Worm (Caenorhabditis elegans) whole organism, mixed stage, embryonic: ENCODE measurements around the gene C42D4.3.

ENCODE experiments used
- M03D4.4 ChIP-seq: sonication (generic microtip); optimal IDR thresholded peaks from 2 replicates; lab custom pipeline; 2017; ENCODE audit warnings: mild to moderate bottlenecking, missing genetic modification characterization, missing compliant biosample characterization
- bed-3 ChIP-seq: fragments of 200-800 bp; sonication (Bioruptor generic); optimal IDR thresholded peaks from 3 replicates; lab custom pipeline; 2018; ENCODE audit warnings: mild to moderate bottlenecking, missing genetic modification characterization, moderate library complexity, missing compliant biosample characterization
- blmp-1 ChIP-seq: fragments of 150-350 bp; optimal IDR thresholded peaks from 2 replicates; lab custom pipeline; 2014; ENCODE audit warnings: missing biosample characterization, missing genetic modification characterization
- ceh-39 ChIP-seq: fragments of 150-350 bp; optimal IDR thresholded peaks from 2 replicates; lab custom pipeline; 2014; ENCODE audit warnings: missing biosample characterization, missing genetic modification characterization
- ceh-43 ChIP-seq: fragments of 200-800 bp; sonication (Bioruptor generic); optimal IDR thresholded peaks from 2 replicates; lab custom pipeline; 2018; ENCODE audit warnings: mild to moderate bottlenecking, missing genetic modification characterization, moderate library complexity, missing compliant biosample characterization
- ceh-83 ChIP-seq: fragments of 200-800 bp; sonication (Bioruptor generic); optimal IDR thresholded peaks from 2 replicates; lab custom pipeline; 2018; ENCODE audit warnings: mild to moderate bottlenecking, missing genetic modification characterization, missing compliant biosample characterization
- ces-1 ChIP-seq: fragments of 150-350 bp; optimal IDR thresholded peaks from 2 replicates; lab custom pipeline; 2014; ENCODE audit warnings: missing biosample characterization, missing genetic modification reagents, missing genetic modification characterization
- cnd-1 ChIP-seq: fragments of 200-800 bp; sonication (Bioruptor generic); optimal IDR thresholded peaks from 2 replicates; lab custom pipeline; 2018; ENCODE audit warnings: mild to moderate bottlenecking, missing genetic modification characterization, missing compliant biosample characterization
- elt-1 ChIP-seq: sonication (generic microtip); optimal IDR thresholded peaks from 2 replicates; lab custom pipeline; 2017; ENCODE audit warnings: missing genetic modification characterization, mild to moderate bottlenecking, missing compliant biosample characterization, antibody characterized with exemption, moderate library complexity, borderline replicate concordance; ENCODE audit not compliant: insufficient read depth
- elt-3 ChIP-seq: fragments of 150-350 bp; optimal IDR thresholded peaks from 2 replicates; lab custom pipeline; 2014; ENCODE audit warnings: missing biosample characterization, missing genetic modification characterization
- flh-1 ChIP-seq: fragments of 200-800 bp; sonication (Bioruptor generic); optimal IDR thresholded peaks from 2 replicates; lab custom pipeline; 2018; ENCODE audit warnings: mild to moderate bottlenecking, missing genetic modification characterization, moderate library complexity, missing compliant biosample characterization
- ham-2 ChIP-seq: fragments of 200-800 bp; sonication (Bioruptor generic); optimal IDR thresholded peaks from 2 replicates; lab custom pipeline; 2018; ENCODE audit warnings: mild to moderate bottlenecking, missing genetic modification characterization, missing compliant biosample characterization
- hlh-1 ChIP-seq: fragments of 150-350 bp; optimal IDR thresholded peaks from 2 replicates; lab custom pipeline; 2014; ENCODE audit warnings: missing biosample characterization, missing genetic modification reagents, missing genetic modification characterization
- lin-13 ChIP-seq: fragments of 150-350 bp; optimal IDR thresholded peaks from 2 replicates; lab custom pipeline; 2014; ENCODE audit warnings: missing biosample characterization, missing genetic modification characterization
- lsy-2 ChIP-seq: fragments of 150-350 bp; optimal IDR thresholded peaks from 2 replicates; lab custom pipeline; 2014; ENCODE audit warnings: missing biosample characterization, missing genetic modification characterization
- mab-5 ChIP-seq: fragments of 150-350 bp; optimal IDR thresholded peaks from 2 replicates; lab custom pipeline; 2014; ENCODE audit warnings: missing biosample characterization, missing genetic modification characterization
- mep-1 ChIP-seq: fragments of 150-350 bp; optimal IDR thresholded peaks from 2 replicates; lab custom pipeline; 2017; ENCODE audit warnings: missing biosample characterization, missing genetic modification reagents, missing genetic modification characterization, inconsistent platforms
- mls-2 ChIP-seq: sonication (generic microtip); optimal IDR thresholded peaks from 2 replicates; lab custom pipeline; 2016; ENCODE audit warnings: mild to moderate bottlenecking, missing genetic modification characterization, moderate library complexity, missing compliant biosample characterization
- nhr-12 ChIP-seq: fragments of 150-350 bp; optimal IDR thresholded peaks from 2 replicates; lab custom pipeline; 2014; ENCODE audit warnings: missing biosample characterization, missing genetic modification characterization
- nhr-2 ChIP-seq: fragments of 150-350 bp; optimal IDR thresholded peaks from 2 replicates; lab custom pipeline; 2014; ENCODE audit warnings: missing biosample characterization, missing genetic modification characterization
- nhr-28 ChIP-seq: fragments of 150-350 bp; optimal IDR thresholded peaks from 2 replicates; lab custom pipeline; 2014; ENCODE audit warnings: missing biosample characterization, missing genetic modification characterization
- snpc-4 ChIP-seq: fragments of 150-350 bp; optimal IDR thresholded peaks from 2 replicates; lab custom pipeline; 2014; ENCODE audit warnings: missing biosample characterization, missing genetic modification characterization
- tbx-8 ChIP-seq: fragments of 200-800 bp; sonication (Bioruptor generic); optimal IDR thresholded peaks from 2 replicates; lab custom pipeline; 2018; ENCODE audit warnings: mild to moderate bottlenecking, missing genetic modification characterization, moderate library complexity, missing compliant biosample characterization
- unc-120 ChIP-seq: sonication (generic microtip); optimal IDR thresholded peaks from 2 replicates; lab custom pipeline; 2017; ENCODE audit warnings: missing genetic modification characterization, missing compliant biosample characterization; ENCODE audit not compliant: poor library complexity, severe bottlenecking
- unc-39 ChIP-seq: fragments of 150-350 bp; optimal IDR thresholded peaks from 2 replicates; lab custom pipeline; 2014; ENCODE audit warnings: missing biosample characterization, missing genetic modification characterization
- unc-62 ChIP-seq: fragments of 150-350 bp; optimal IDR thresholded peaks from 2 replicates; lab custom pipeline; 2014; ENCODE audit warnings: missing biosample characterization, missing genetic modification reagents, missing genetic modification characterization
- zip-8 ChIP-seq: fragments of 150-350 bp; optimal IDR thresholded peaks from 2 replicates; lab custom pipeline; 2014; ENCODE audit warnings: missing biosample characterization, missing genetic modification characterization
- ztf-11 ChIP-seq: fragments of 150-350 bp; optimal IDR thresholded peaks from 2 replicates; lab custom pipeline; 2014; ENCODE audit warnings: missing biosample characterization, missing genetic modification characterization

C42D4.3 gene

DNA sequence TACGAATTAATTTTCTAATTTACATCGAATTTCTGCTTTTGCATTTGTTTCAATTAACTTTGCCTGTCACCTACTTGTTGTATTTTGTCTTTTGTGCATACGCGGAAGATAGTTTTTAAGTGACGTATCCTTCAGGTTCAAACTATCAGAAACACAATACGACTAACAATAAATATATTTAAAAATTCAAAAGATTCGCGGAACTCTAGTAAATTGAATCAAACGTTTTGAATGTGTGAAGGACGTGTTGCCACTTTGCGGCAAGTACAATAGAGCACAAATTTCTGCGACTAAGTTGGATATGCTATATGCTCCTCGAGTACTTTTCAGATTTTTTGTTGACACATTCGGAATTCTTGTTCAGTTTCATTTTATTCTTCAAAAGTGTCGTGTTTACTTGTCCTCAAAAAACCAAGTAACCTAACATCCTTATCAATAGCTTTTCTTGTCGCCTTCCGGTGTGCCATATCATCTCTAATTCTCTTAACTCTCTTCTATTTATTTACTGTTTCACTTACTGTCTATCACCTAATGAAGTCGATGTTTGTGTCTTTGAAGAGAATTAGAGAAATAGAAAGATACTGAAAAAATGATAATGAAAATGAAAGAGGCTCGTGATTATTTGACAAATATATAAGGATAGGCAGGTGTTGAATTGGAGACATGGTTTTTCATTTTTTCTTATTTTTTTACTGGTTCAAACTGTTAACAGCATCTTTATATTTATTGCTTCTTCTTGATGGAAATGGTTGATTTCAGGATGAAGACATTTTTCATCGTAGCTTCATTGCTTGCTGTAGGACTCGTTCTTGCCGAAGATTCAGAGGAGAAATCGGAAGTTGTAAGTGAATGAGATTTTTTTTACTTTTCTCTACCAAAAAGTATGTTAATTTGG lies 9.7 kb downstream of the C42D4.3 start, which contains the start of gene srlf-7:
Gene srlf-7, plus strand, starts transcription at position 760 of the 895 bp plus-strand sequence.
- TF ChIP-seq ceh-43 (GFP tag; lab: Kevin White, UChicago), result no peak
- peak; percentile 69 for TF ChIP-seq ces-1 (GFP tag; lab: Kevin White, UChicago)

ce11 chrIV:7190409-7190808 lies 11.4 kb downstream of the C42D4.3 start:
- TF ChIP-seq unc-39 (no peak), flh-1 (no peak), lin-13 (tag; lab: Kevin White, UChicago) (no peak), M03D4.4 (tag; lab: Kevin White, UChicago) (no peak), unc-62 (GFP tag; lab: Kevin White, UChicago) (no peak), elt-1 (tag; lab: Kevin White, UChicago) (no peak), mls-2 (tag; lab: Kevin White, UChicago) (no peak), ceh-43 (GFP tag; lab: Kevin White, UChicago) (no peak), hlh-1 (no peak), unc-120 (tag; lab: Kevin White, UChicago) (no peak), bed-3 (GFP tag; lab: Kevin White, UChicago) (no peak), zip-8 (tag; lab: Kevin White, UChicago) (no peak), elt-3 (tag; lab: Kevin White, UChicago) (no peak)

ce11 chrIV:7191745-7192144 lies 12.7 kb downstream of the C42D4.3 start, which contains the start of gene R13A1.5:
R13A1.5 (minus strand) TSS chrIV:7191845.
- TF ChIP-seq mep-1 (tag; lab: Kevin White, UChicago) (no peak), ceh-39 (tag; lab: Kevin White, UChicago) (no peak), unc-39 (no peak), M03D4.4 (tag; lab: Kevin White, UChicago) (no peak), ham-2 (no peak), snpc-4 (no peak)

ce11 chrIV:7195734-7196133 lies 16.7 kb downstream of the C42D4.3 start, which contains the start of gene best-16:
best-16 (minus strand) TSS chrIV:7195834.
- TF ChIP-seq unc-62 (GFP tag; lab: Kevin White, UChicago) (no peak), blmp-1 (tag; lab: Kevin White, UChicago) (no peak)

DNA sequence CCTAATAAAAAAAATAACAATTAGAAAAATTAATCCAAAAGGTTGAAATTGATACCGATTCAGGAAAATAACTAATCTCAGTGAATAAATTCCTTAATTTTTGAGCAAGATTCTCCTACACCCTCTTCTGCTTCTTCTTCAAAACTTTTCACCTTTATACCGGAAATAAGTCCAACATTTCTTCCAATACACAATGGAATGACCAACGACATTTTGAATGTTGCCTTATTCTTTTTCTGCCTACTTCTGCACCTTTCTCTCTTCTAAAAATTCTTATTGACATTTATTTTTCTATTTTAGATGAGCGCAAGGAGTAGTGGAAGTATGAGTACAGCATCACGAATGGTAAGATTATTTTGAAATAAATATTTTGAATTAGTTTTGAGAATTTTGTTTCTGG lies 17.8 kb downstream of the C42D4.3 start, which contains the start of gene unc-8:
Gene unc-8, plus strand, starts transcription at position 301 of the 400 bp plus-strand sequence.
- TF ChIP-seq mls-2 (tag; lab: Kevin White, UChicago) (no peak), cnd-1 (tag; lab: Kevin White, UChicago) (no peak), ztf-11 (tag; lab: Kevin White, UChicago) (no peak), elt-3 (tag; lab: Kevin White, UChicago) (no peak)
- TF ChIP-seq, all 35 proteins: peak for 0

DNA sequence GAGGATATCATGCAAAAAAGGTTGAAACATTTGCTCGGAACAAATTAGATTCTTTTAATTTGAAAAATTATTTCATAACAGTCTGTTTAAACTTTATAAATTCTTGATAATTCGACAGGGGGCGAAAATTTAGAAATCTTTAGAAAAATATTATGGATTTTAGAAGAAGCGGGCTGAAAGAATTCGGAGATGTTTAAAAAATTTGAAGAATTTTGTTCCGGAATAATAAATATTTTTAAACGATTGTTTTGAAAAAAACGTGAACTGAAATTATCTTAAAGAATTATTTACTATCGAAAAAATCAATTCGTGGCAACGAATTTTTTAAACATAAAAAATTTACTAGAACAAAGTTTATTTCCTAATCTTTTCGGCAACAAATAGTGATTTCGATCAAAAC lies 24.7 kb downstream of the C42D4.3 start, which contains the start of gene R13A1.3:
Gene R13A1.3, plus strand, starts transcription at position 301 of the 400 bp plus-strand sequence.
- TF ChIP-seq nhr-12 (tag; lab: Kevin White, UChicago), result no peak
- no peak for TF ChIP-seq unc-120 (tag; lab: Kevin White, UChicago)
- TF ChIP-seq snpc-4, result no peak
- no peak for TF ChIP-seq mls-2 (tag; lab: Kevin White, UChicago)
- no peak for TF ChIP-seq ceh-83
- TF ChIP-seq mab-5 (tag; lab: Kevin White, UChicago), result no peak
- no peak for TF ChIP-seq nhr-28 (tag; lab: Kevin White, UChicago)
- no peak for TF ChIP-seq flh-1
- no peak for TF ChIP-seq lsy-2 (tag; lab: Kevin White, UChicago)
- no peak for TF ChIP-seq lin-13 (tag; lab: Kevin White, UChicago)
- TF ChIP-seq nhr-2 (tag; lab: Kevin White, UChicago), result no peak
- TF ChIP-seq blmp-1 (tag; lab: Kevin White, UChicago), result no peak
- no peak for TF ChIP-seq ces-1 (GFP tag; lab: Kevin White, UChicago)
- no peak for TF ChIP-seq bed-3 (GFP tag; lab: Kevin White, UChicago)
- no peak for TF ChIP-seq tbx-8 (GFP tag; lab: Kevin White, UChicago)
